Worm (Caenorhabditis elegans) whole organism, L4/young adult: ENCODE data around the gene F35H10.10.

ENCODE experiments used
- W03F9.2 ChIP-seq: fragments of 150-350 bp; optimal IDR thresholded peaks from 2 replicates; lab custom pipeline; 2014; ENCODE audit warnings: missing biosample characterization, missing genetic modification characterization
- dao-5 ChIP-seq: sonication (generic microtip); optimal IDR thresholded peaks from 2 replicates; lab custom pipeline; 2016; ENCODE audit warnings: missing genotype, missing genetic modification characterization, moderate library complexity, missing compliant biosample characterization
- him-1 ChIP-seq: sonication (generic microtip); optimal IDR thresholded peaks from 2 replicates; lab custom pipeline; 2016; ENCODE audit warnings: missing genotype, missing genetic modification reagents, missing genetic modification characterization, missing compliant biosample characterization

ce11 chrIV:8301925-8302324 is 10.8 kb downstream of the F35H10.10 start:
- TF ChIP-seq dao-5 (tag; lab: Kevin White, UChicago), result no peak
- TF ChIP-seq him-1 (tag; lab: Kevin White, UChicago), result no peak
- no peak for TF ChIP-seq W03F9.2
